Worm (Caenorhabditis elegans) whole organism, mixed stage, embryonic: ENCODE results near the gene cdk-12.
A peak's percentile ranks its signal among the peaks of the same experiment; 100 is the strongest.

Experiments used
- M03D4.4 ChIP-seq: sonication (generic microtip); optimal IDR thresholded peaks from 2 replicates; lab custom pipeline; 2017; ENCODE audit warnings: mild to moderate bottlenecking, missing genetic modification characterization, missing compliant biosample characterization
- bed-3 ChIP-seq: fragments of 200-800 bp; sonication (Bioruptor generic); optimal IDR thresholded peaks from 3 replicates; lab custom pipeline; 2018; ENCODE audit warnings: mild to moderate bottlenecking, missing genetic modification characterization, moderate library complexity, missing compliant biosample characterization
- blmp-1 ChIP-seq: fragments of 150-350 bp; optimal IDR thresholded peaks from 2 replicates; lab custom pipeline; 2014; ENCODE audit warnings: missing biosample characterization, missing genetic modification characterization
- ceh-43 ChIP-seq: fragments of 200-800 bp; sonication (Bioruptor generic); optimal IDR thresholded peaks from 2 replicates; lab custom pipeline; 2018; ENCODE audit warnings: mild to moderate bottlenecking, missing genetic modification characterization, moderate library complexity, missing compliant biosample characterization
- ceh-83 ChIP-seq: fragments of 200-800 bp; sonication (Bioruptor generic); optimal IDR thresholded peaks from 2 replicates; lab custom pipeline; 2018; ENCODE audit warnings: mild to moderate bottlenecking, missing genetic modification characterization, missing compliant biosample characterization
- ces-1 ChIP-seq: fragments of 150-350 bp; optimal IDR thresholded peaks from 2 replicates; lab custom pipeline; 2014; ENCODE audit warnings: missing biosample characterization, missing genetic modification reagents, missing genetic modification characterization
- cnd-1 ChIP-seq: fragments of 200-800 bp; sonication (Bioruptor generic); optimal IDR thresholded peaks from 2 replicates; lab custom pipeline; 2018; ENCODE audit warnings: mild to moderate bottlenecking, missing genetic modification characterization, missing compliant biosample characterization
- drap-1 ChIP-seq: fragments of 200-800 bp; sonication (Bioruptor generic); optimal IDR thresholded peaks from 3 replicates; lab custom pipeline; 2018; ENCODE audit warnings: mild to moderate bottlenecking, missing genetic modification characterization, missing compliant biosample characterization
- elt-1 ChIP-seq: sonication (generic microtip); optimal IDR thresholded peaks from 2 replicates; lab custom pipeline; 2017; ENCODE audit warnings: missing genetic modification characterization, mild to moderate bottlenecking, missing compliant biosample characterization, antibody characterized with exemption, moderate library complexity, borderline replicate concordance; ENCODE audit not compliant: insufficient read depth
- elt-3 ChIP-seq: fragments of 150-350 bp; optimal IDR thresholded peaks from 2 replicates; lab custom pipeline; 2014; ENCODE audit warnings: missing biosample characterization, missing genetic modification characterization
- ham-2 ChIP-seq: fragments of 200-800 bp; sonication (Bioruptor generic); optimal IDR thresholded peaks from 2 replicates; lab custom pipeline; 2018; ENCODE audit warnings: mild to moderate bottlenecking, missing genetic modification characterization, missing compliant biosample characterization
- hlh-1 ChIP-seq: fragments of 150-350 bp; optimal IDR thresholded peaks from 2 replicates; lab custom pipeline; 2014; ENCODE audit warnings: missing biosample characterization, missing genetic modification reagents, missing genetic modification characterization
- lin-13 ChIP-seq: fragments of 150-350 bp; optimal IDR thresholded peaks from 2 replicates; lab custom pipeline; 2014; ENCODE audit warnings: missing biosample characterization, missing genetic modification characterization
- lin-32 ChIP-seq: fragments of 200-800 bp; sonication (Bioruptor generic); optimal IDR thresholded peaks from 2 replicates; lab custom pipeline; 2018; ENCODE audit warnings: mild to moderate bottlenecking, missing genetic modification characterization, missing compliant biosample characterization
- lsy-2 ChIP-seq: fragments of 150-350 bp; optimal IDR thresholded peaks from 2 replicates; lab custom pipeline; 2014; ENCODE audit warnings: missing biosample characterization, missing genetic modification characterization
- mab-5 ChIP-seq: fragments of 150-350 bp; optimal IDR thresholded peaks from 2 replicates; lab custom pipeline; 2014; ENCODE audit warnings: missing biosample characterization, missing genetic modification characterization
- mep-1 ChIP-seq: fragments of 150-350 bp; optimal IDR thresholded peaks from 2 replicates; lab custom pipeline; 2017; ENCODE audit warnings: missing biosample characterization, missing genetic modification reagents, missing genetic modification characterization, inconsistent platforms
- mls-2 ChIP-seq: sonication (generic microtip); optimal IDR thresholded peaks from 2 replicates; lab custom pipeline; 2016; ENCODE audit warnings: mild to moderate bottlenecking, missing genetic modification characterization, moderate library complexity, missing compliant biosample characterization
- nhr-12 ChIP-seq: fragments of 150-350 bp; optimal IDR thresholded peaks from 2 replicates; lab custom pipeline; 2014; ENCODE audit warnings: missing biosample characterization, missing genetic modification characterization
- nhr-2 ChIP-seq: fragments of 150-350 bp; optimal IDR thresholded peaks from 2 replicates; lab custom pipeline; 2014; ENCODE audit warnings: missing biosample characterization, missing genetic modification characterization
- nhr-237 ChIP-seq: fragments of 150-350 bp; optimal IDR thresholded peaks from 2 replicates; lab custom pipeline; 2014; ENCODE audit warnings: missing biosample characterization, missing genetic modification characterization
- nhr-28 ChIP-seq: fragments of 150-350 bp; optimal IDR thresholded peaks from 2 replicates; lab custom pipeline; 2014; ENCODE audit warnings: missing biosample characterization, missing genetic modification characterization
- nhr-76 ChIP-seq: sonication (generic microtip); optimal IDR thresholded peaks from 2 replicates; lab custom pipeline; 2017; ENCODE audit warnings: missing biosample characterization, missing genetic modification characterization
- pha-4 ChIP-seq: fragments of 150-350 bp; optimal IDR thresholded peaks from 2 replicates; lab custom pipeline; 2018; ENCODE audit warnings: missing biosample characterization, missing genetic modification reagents, missing genetic modification characterization
- sem-2 ChIP-seq: fragments of 200-800 bp; sonication (Bioruptor generic); optimal IDR thresholded peaks from 2 replicates; lab custom pipeline; 2018; ENCODE audit warnings: mild to moderate bottlenecking, missing genetic modification characterization, missing compliant biosample characterization
- sptf-1 ChIP-seq: sonication (generic microtip); optimal IDR thresholded peaks from 2 replicates; lab custom pipeline; 2017; ENCODE audit warnings: mild to moderate bottlenecking, missing genetic modification characterization, moderate library complexity, missing compliant biosample characterization
- tbx-8 ChIP-seq: fragments of 200-800 bp; sonication (Bioruptor generic); optimal IDR thresholded peaks from 2 replicates; lab custom pipeline; 2018; ENCODE audit warnings: mild to moderate bottlenecking, missing genetic modification characterization, moderate library complexity, missing compliant biosample characterization
- unc-120 ChIP-seq: sonication (generic microtip); optimal IDR thresholded peaks from 2 replicates; lab custom pipeline; 2017; ENCODE audit warnings: missing genetic modification characterization, missing compliant biosample characterization; ENCODE audit not compliant: poor library complexity, severe bottlenecking
- unc-39 ChIP-seq: fragments of 150-350 bp; optimal IDR thresholded peaks from 2 replicates; lab custom pipeline; 2014; ENCODE audit warnings: missing biosample characterization, missing genetic modification characterization
- unc-62 ChIP-seq: fragments of 150-350 bp; optimal IDR thresholded peaks from 2 replicates; lab custom pipeline; 2014; ENCODE audit warnings: missing biosample characterization, missing genetic modification reagents, missing genetic modification characterization
- zip-8 ChIP-seq: fragments of 150-350 bp; optimal IDR thresholded peaks from 2 replicates; lab custom pipeline; 2014; ENCODE audit warnings: missing biosample characterization, missing genetic modification characterization
- ztf-11 ChIP-seq: fragments of 150-350 bp; optimal IDR thresholded peaks from 2 replicates; lab custom pipeline; 2014; ENCODE audit warnings: missing biosample characterization, missing genetic modification characterization

The cdk-12 gene

DNA sequence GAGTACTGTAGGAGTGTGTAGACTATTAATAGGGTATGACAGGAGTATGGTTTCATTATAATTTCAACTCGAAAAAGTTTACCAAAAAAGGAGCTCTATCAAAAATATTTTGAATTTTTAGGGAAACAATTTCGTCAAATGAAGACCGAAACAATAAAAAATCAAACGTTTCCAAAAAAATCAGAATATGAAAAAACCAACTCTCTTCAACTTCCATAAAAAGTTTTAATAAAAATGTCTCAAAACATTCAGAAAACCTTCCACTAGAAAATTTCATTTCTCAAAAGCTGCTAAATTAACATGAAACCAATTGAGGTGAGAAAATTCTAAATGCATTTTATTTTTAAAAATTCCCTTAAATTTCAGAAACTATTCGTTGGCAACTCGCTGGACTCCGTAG, 37.8 kb downstream of the cdk-12 start, which contains the start of gene ckb-3:
TSS of gene ckb-3 (plus strand) at position 301 of the 400 bp plus-strand sequence.
- TF ChIP-seq nhr-237: no peak
- no peak for TF ChIP-seq sptf-1 (tag; lab: Kevin White, UChicago)

DNA sequence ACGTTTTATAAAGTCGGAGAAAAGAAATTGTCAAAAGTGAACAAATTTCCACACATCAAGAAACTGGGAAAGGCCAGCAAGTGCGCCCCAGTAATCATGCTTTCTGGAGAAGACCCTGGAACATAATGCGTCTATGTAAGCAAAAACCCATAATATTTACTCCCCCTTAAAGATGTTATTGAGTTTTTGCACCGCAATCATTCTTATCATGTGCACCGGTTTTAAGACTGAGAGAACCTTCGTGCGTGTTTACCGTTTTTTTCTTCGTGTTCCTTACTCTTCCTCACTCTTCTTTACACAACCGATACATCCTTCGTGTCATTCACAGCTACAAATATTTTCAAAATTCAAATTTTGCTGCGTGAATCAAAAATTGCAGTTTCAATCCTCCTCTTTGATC, 40.1 kb downstream of the cdk-12 start:
- no peak for TF ChIP-seq ceh-83
- TF ChIP-seq tbx-8 (GFP tag; lab: Kevin White, UChicago): no peak
- no peak for TF ChIP-seq elt-3 (tag; lab: Kevin White, UChicago)
- no peak for TF ChIP-seq nhr-76 (tag; lab: Kevin White, UChicago)
- no peak for TF ChIP-seq nhr-237
- no peak for TF ChIP-seq blmp-1 (tag; lab: Kevin White, UChicago)
- no peak for TF ChIP-seq ceh-43 (GFP tag; lab: Kevin White, UChicago)
- no peak for TF ChIP-seq mab-5 (tag; lab: Kevin White, UChicago)
- TF ChIP-seq elt-1: no peak
- TF ChIP-seq ztf-11 (tag; lab: Kevin White, UChicago): no peak
- TF ChIP-seq unc-120 (tag; lab: Kevin White, UChicago): no peak
- TF ChIP-seq mep-1: no peak

ce11 chrIII:4374854-4375253, 42.1 kb downstream of the cdk-12 start, which contains the start of gene pals-26:
Gene pals-26 (plus strand): TSS chrIII:4375154.
- TF ChIP-seq nhr-12 (tag; lab: Kevin White, UChicago) (no peak), unc-120 (tag; lab: Kevin White, UChicago) (no peak), nhr-2 (tag; lab: Kevin White, UChicago) (no peak), ham-2 (GFP tag; lab: Kevin White, UChicago) (no peak), unc-39 (tag; lab: Kevin White, UChicago) (no peak), nhr-237 (no peak), unc-62 (GFP tag; lab: Kevin White, UChicago) (no peak), M03D4.4 (no peak), ces-1 (GFP tag; lab: Kevin White, UChicago) (no peak), elt-1 (no peak), blmp-1 (tag; lab: Kevin White, UChicago) (no peak), mab-5 (tag; lab: Kevin White, UChicago) (no peak), ceh-83 (no peak), zip-8 (tag; lab: Kevin White, UChicago) (no peak), ztf-11 (tag; lab: Kevin White, UChicago) (no peak), mls-2 (tag; lab: Kevin White, UChicago) (no peak), nhr-28 (no peak), ceh-43 (GFP tag; lab: Kevin White, UChicago) (no peak)

- peak; percentile 45 for TF ChIP-seq bed-3 (GFP tag; lab: Kevin White, UChicago)
- TF ChIP-seq cnd-1 (tag; lab: Kevin White, UChicago): peak; percentile 66
- peak; percentile 69 for TF ChIP-seq sptf-1 (tag; lab: Kevin White, UChicago)
- TF ChIP-seq lsy-2: peak; percentile 13
- peak; percentile 65 for TF ChIP-seq drap-1 (GFP tag; lab: Kevin White, UChicago)
- TF ChIP-seq mep-1: peak; percentile 33
- TF ChIP-seq lin-32 (GFP tag; lab: Kevin White, UChicago): peak; percentile 10
- TF ChIP-seq hlh-1 (tag; lab: Kevin White, UChicago): peak; percentile 53
- peak; percentile 87 for TF ChIP-seq mls-2 (tag; lab: Kevin White, UChicago)
- peak; percentile 23 for TF ChIP-seq ceh-43 (GFP tag; lab: Kevin White, UChicago)
- peak; percentile 33 for TF ChIP-seq tbx-8 (GFP tag; lab: Kevin White, UChicago)
- peak; percentile 56 for TF ChIP-seq unc-120 (tag; lab: Kevin White, UChicago)
- TF ChIP-seq sem-2 (GFP tag; lab: Kevin White, UChicago): peak; percentile 61
- peak; percentile 10 for TF ChIP-seq lin-13 (tag; lab: Kevin White, UChicago)
- peak; percentile 25 for TF ChIP-seq nhr-2 (tag; lab: Kevin White, UChicago)
- TF ChIP-seq pha-4: peak; percentile 13
- peak; percentile 44 for TF ChIP-seq ham-2 (GFP tag; lab: Kevin White, UChicago)
- peak; percentile 79 for TF ChIP-seq M03D4.4
- peak; percentile 77 for TF ChIP-seq ceh-83
- TF ChIP-seq, all 35 proteins: peak for 19; not testable (repeated sequence) for 16
Measured at ce11 chrIII:4378600-4379293, 46.0 kb downstream of the cdk-12 start.
